Fruit fly (Drosophila melanogaster) whole organism, prepupa: Measurements from ENCODE around the gene CG32189.

Experiments used
- CG10631 ChIP-seq: fragments of 200-800 bp; sonication (Bioruptor generic); optimal IDR thresholded peaks from 2 replicates; lab custom pipeline; 2016; ENCODE audit warnings: missing biosample characterization, missing genetic modification characterization
- CG10669 ChIP-seq: fragments of 200-800 bp; sonication (Bioruptor generic); optimal IDR thresholded peaks from 3 replicates; lab custom pipeline; 2018; ENCODE audit warnings: missing biosample characterization, mild to moderate bottlenecking, missing genetic modification characterization, moderate library complexity
- CG11902 ChIP-seq: fragments of 200-800 bp; sonication (Bioruptor generic); optimal IDR thresholded peaks from 3 replicates; lab custom pipeline; 2016; ENCODE audit warnings: missing biosample characterization, missing genetic modification characterization
- CG15336 ChIP-seq: fragments of 200-800 bp; sonication (Bioruptor generic); IDR thresholded peaks from 2 replicates; pipeline ENCODE4 v1.3.6; 2022; ENCODE audit warnings: missing biosample characterization, missing genetic modification characterization
- CG1621 ChIP-seq: fragments of 200-800 bp; sonication (Bioruptor generic); optimal IDR thresholded peaks from 3 replicates; lab custom pipeline; 2018; ENCODE audit warnings: missing biosample characterization, mild to moderate bottlenecking, missing genetic modification characterization
- CG16779 ChIP-seq: fragments of 200-800 bp; sonication (Bioruptor generic); optimal IDR thresholded peaks from 3 replicates; lab custom pipeline; 2017; ENCODE audit warnings: missing biosample characterization, mild to moderate bottlenecking, missing genetic modification characterization
- CG31627 ChIP-seq: fragments of 200-800 bp; sonication (Bioruptor generic); optimal IDR thresholded peaks from 3 replicates; lab custom pipeline; 2016; ENCODE audit warnings: missing biosample characterization, missing genetic modification characterization
- CG32006 ChIP-seq: fragments of 200-800 bp; sonication (Bioruptor generic); optimal IDR thresholded peaks from 3 replicates; lab custom pipeline; 2017; ENCODE audit warnings: missing biosample characterization, mild to moderate bottlenecking, missing genetic modification characterization
- CG34406 ChIP-seq: fragments of 200-800 bp; sonication (Bioruptor generic); optimal IDR thresholded peaks from 3 replicates; lab custom pipeline; 2016; ENCODE audit warnings: missing biosample characterization, missing genetic modification characterization
- CG3919 ChIP-seq: fragments of 200-800 bp; sonication (Bioruptor generic); optimal IDR thresholded peaks from 3 replicates; lab custom pipeline; 2016; ENCODE audit warnings: missing biosample characterization, missing genetic modification characterization
- CG4318 ChIP-seq: fragments of 200-800 bp; sonication (Bioruptor generic); optimal IDR thresholded peaks from 3 replicates; lab custom pipeline; 2017; ENCODE audit warnings: missing biosample characterization, mild to moderate bottlenecking, missing genetic modification characterization
- CG6163 ChIP-seq: fragments of 200-800 bp; sonication (Bioruptor generic); IDR thresholded peaks from 3 replicates; pipeline ENCODE4 v1.3.6; 2022; ENCODE audit warnings: missing biosample characterization, missing genetic modification characterization
- CG6792 ChIP-seq: fragments of 200-800 bp; sonication (Bioruptor generic); optimal IDR thresholded peaks from 3 replicates; lab custom pipeline; 2016; ENCODE audit warnings: missing biosample characterization, missing genetic modification characterization
- CG6808 ChIP-seq: fragments of 200-800 bp; sonication (Bioruptor generic); optimal IDR thresholded peaks from 3 replicates; lab custom pipeline; 2017; ENCODE audit warnings: missing biosample characterization, missing genetic modification characterization, mild to moderate bottlenecking, moderate library complexity, missing genetic modification reagents
- CG6854 ChIP-seq: fragments of 200-800 bp; sonication (Bioruptor generic); optimal IDR thresholded peaks from 2 replicates; lab custom pipeline; 2017; ENCODE audit warnings: missing biosample characterization, mild to moderate bottlenecking, missing genetic modification characterization
- CG8119 ChIP-seq: fragments of 200-800 bp; sonication (Bioruptor generic); IDR thresholded peaks from 3 replicates; pipeline ENCODE4 v1.3.6; 2022; ENCODE audit warnings: missing biosample characterization, missing genetic modification characterization
- CG8632 ChIP-seq: fragments of 200-800 bp; sonication (Bioruptor generic); optimal IDR thresholded peaks from 3 replicates; lab custom pipeline; 2016; ENCODE audit warnings: missing biosample characterization, missing genetic modification characterization
- Eip78C ChIP-seq: fragments of 200-800 bp; sonication (Bioruptor generic); peaks from one replicate; lab custom pipeline; 2016; ENCODE audit warnings: missing biosample characterization, missing genetic modification characterization
- Eip93F ChIP-seq: fragments of 200-800 bp; sonication (Bioruptor generic); optimal IDR thresholded peaks from 2 replicates; lab custom pipeline; 2016; ENCODE audit warnings: missing biosample characterization, mild to moderate bottlenecking, missing genetic modification characterization
- Ets21C ChIP-seq: fragments of 200-800 bp; sonication (Bioruptor generic); optimal IDR thresholded peaks from 3 replicates; lab custom pipeline; 2016; ENCODE audit warnings: missing biosample characterization, missing genetic modification characterization
- Gug ChIP-seq: fragments of 200-800 bp; sonication (Bioruptor generic); IDR thresholded peaks from 2 replicates; pipeline ENCODE4 v1.3.6; 2022; ENCODE audit warnings: missing biosample characterization, missing genetic modification characterization
- Hr38 ChIP-seq: sonication (Bioruptor generic); optimal IDR thresholded peaks from 2 replicates; lab custom pipeline; 2016; ENCODE audit warnings: missing biosample characterization, missing genetic modification characterization
- Met ChIP-seq: fragments of 200-800 bp; sonication (Bioruptor generic); optimal IDR thresholded peaks from 3 replicates; lab custom pipeline; 2016; ENCODE audit warnings: missing biosample characterization, missing genetic modification characterization
- OdsH ChIP-seq: fragments of 200-800 bp; sonication (Bioruptor generic); optimal IDR thresholded peaks from 3 replicates; lab custom pipeline; 2016; ENCODE audit warnings: missing biosample characterization, missing genetic modification characterization
- Sox102F ChIP-seq: fragments of 200-800 bp; sonication (Bioruptor generic); optimal IDR thresholded peaks from 2 replicates; lab custom pipeline; 2016; ENCODE audit warnings: missing biosample characterization, mild to moderate bottlenecking, missing genetic modification characterization
- Sox14 ChIP-seq: fragments of 200-800 bp; sonication (Bioruptor generic); optimal IDR thresholded peaks from 3 replicates; lab custom pipeline; 2016; ENCODE audit warnings: missing biosample characterization, missing genetic modification characterization
- achi ChIP-seq: fragments of 200-800 bp; sonication (Bioruptor generic); optimal IDR thresholded peaks from 3 replicates; lab custom pipeline; 2016; ENCODE audit warnings: missing biosample characterization, missing genetic modification characterization
- acj6 ChIP-seq: fragments of 200-800 bp; sonication (Bioruptor generic); optimal IDR thresholded peaks from 3 replicates; lab custom pipeline; 2016; ENCODE audit warnings: missing biosample characterization, missing genetic modification characterization
- cyc ChIP-seq: fragments of 200-800 bp; sonication (Bioruptor generic); optimal IDR thresholded peaks from 3 replicates; lab custom pipeline; 2016; ENCODE audit warnings: missing biosample characterization, missing genetic modification characterization
- dac ChIP-seq: fragments of 200-800 bp; sonication (Bioruptor generic); optimal IDR thresholded peaks from 2 replicates; lab custom pipeline; 2017; ENCODE audit warnings: missing biosample characterization, mild to moderate bottlenecking, missing genetic modification characterization
- dsx ChIP-seq: fragments of 200-800 bp; optimal IDR thresholded peaks from 3 replicates; lab custom pipeline; 2019; ENCODE audit warnings: missing biosample characterization, mild to moderate bottlenecking, missing genetic modification characterization, moderate library complexity; ENCODE audit not compliant: poor library complexity, severe bottlenecking
- esn ChIP-seq: fragments of 200-800 bp; sonication (Bioruptor generic); optimal IDR thresholded peaks from 2 replicates; lab custom pipeline; 2016; ENCODE audit warnings: missing biosample characterization, mild to moderate bottlenecking, missing genetic modification characterization, moderate library complexity
- fd59A ChIP-seq: fragments of 200-800 bp; sonication (Bioruptor generic); optimal IDR thresholded peaks from 2 replicates; lab custom pipeline; 2017; ENCODE audit warnings: missing biosample characterization, mild to moderate bottlenecking, missing genetic modification characterization, missing genetic modification reagents
- fkh ChIP-seq: fragments of 200-800 bp; sonication (Bioruptor generic); optimal IDR thresholded peaks from 3 replicates; lab custom pipeline; 2017; ENCODE audit warnings: missing biosample characterization, mild to moderate bottlenecking, missing genetic modification characterization, moderate library complexity
- lz ChIP-seq: fragments of 200-800 bp; sonication (Bioruptor generic); optimal IDR thresholded peaks from 3 replicates; lab custom pipeline; 2016; ENCODE audit warnings: missing biosample characterization, missing genetic modification characterization
- net ChIP-seq: fragments of 200-800 bp; sonication (Bioruptor generic); optimal IDR thresholded peaks from 3 replicates; lab custom pipeline; 2016; ENCODE audit warnings: missing biosample characterization, missing genetic modification characterization
- spab ChIP-seq: fragments of 200-800 bp; sonication (Bioruptor generic); optimal IDR thresholded peaks from 2 replicates; lab custom pipeline; 2017; ENCODE audit warnings: missing biosample characterization, mild to moderate bottlenecking, missing genetic modification characterization, missing genetic modification reagents
- svp ChIP-seq: fragments of 200-800 bp; sonication (Bioruptor generic); peaks from one replicate; lab custom pipeline; 2016; ENCODE audit warnings: missing biosample characterization, missing genetic modification characterization
- topi ChIP-seq: fragments of 200-800 bp; sonication (Bioruptor generic); optimal IDR thresholded peaks from 3 replicates; lab custom pipeline; 2016; ENCODE audit warnings: missing biosample characterization, missing genetic modification characterization
- vri ChIP-seq: fragments of 200-800 bp; sonication (Bioruptor generic); optimal IDR thresholded peaks from 3 replicates; lab custom pipeline; 2016; ENCODE audit warnings: missing biosample characterization, mild to moderate bottlenecking, missing genetic modification characterization

Gene CG32189

dm6 chr3L:17856655-17857479 is 21.9 kb upstream of the CG32189 start, which contains the start of gene CG5535 (continued):
- TF ChIP-seq Sox102F (GFP tag; lab: Kevin White, UChicago) (no peak), CG6854 (GFP tag; lab: Kevin White, UChicago) (no peak), Met (GFP tag; lab: Kevin White, UChicago) (no peak), achi (GFP tag; lab: Kevin White, UChicago) (peak; percentile 78), CG4318 (GFP tag; lab: Kevin White, UChicago) (peak; percentile 88), dsx (GFP tag; lab: Kevin White, UChicago) (peak; percentile 50), Sox14 (GFP tag; lab: Kevin White, UChicago) (peak; percentile 41), CG3919 (GFP tag; lab: Kevin White, UChicago) (peak; percentile 68), fkh (GFP tag; lab: Kevin White, UChicago) (peak; percentile 68)

dm6 chr3L:17849517-17849916 is 14.5 kb upstream of the CG32189 start, which contains the start of gene TrpRS-m:
TSS of gene TrpRS-m (plus strand) at chr3L:17849727.
- no peak for TF ChIP-seq CG16779 (tag; lab: Kevin White, UChicago)
- peak; percentile 9 for TF ChIP-seq Eip93F (GFP tag; lab: Kevin White, UChicago)
- TF ChIP-seq Sox14 (GFP tag; lab: Kevin White, UChicago) = peak; percentile 6
- TF ChIP-seq esn (GFP tag; lab: Kevin White, UChicago) = peak; percentile 6
- peak; percentile 81 for TF ChIP-seq achi (GFP tag; lab: Kevin White, UChicago)
- TF ChIP-seq Eip78C (GFP tag; lab: Kevin White, UChicago) = peak; percentile 32
- TF ChIP-seq CG6808 (GFP tag; lab: Kevin White, UChicago) = no peak
- no peak for TF ChIP-seq Ets21C (GFP tag; lab: Kevin White, UChicago)

dm6 chr3L:17846982-17847355 is 12.0 kb upstream of the CG32189 start:
- TF ChIP-seq CG8119 (GFP tag; lab: Robert Waterston, UW) = no peak
- peak; percentile 87 for TF ChIP-seq vri (GFP tag; lab: Kevin White, UChicago)
- TF ChIP-seq CG4318 (GFP tag; lab: Kevin White, UChicago) = no peak
- no peak for TF ChIP-seq lz (GFP tag; lab: Kevin White, UChicago)
- TF ChIP-seq CG31627 (GFP tag; lab: Kevin White, UChicago) = peak; percentile 0
- TF ChIP-seq spab = no peak
- no peak for TF ChIP-seq dsx (GFP tag; lab: Kevin White, UChicago)
- TF ChIP-seq CG10669 (GFP tag; lab: Kevin White, UChicago) = no peak
- no peak for TF ChIP-seq dac (GFP tag; lab: Kevin White, UChicago)
- no peak for TF ChIP-seq CG34406
- TF ChIP-seq Sox14 (GFP tag; lab: Kevin White, UChicago) = no peak
- peak; percentile 46 for TF ChIP-seq Eip78C (GFP tag; lab: Kevin White, UChicago)
- TF ChIP-seq CG15336 (GFP tag; lab: Robert Waterston, UW) = no peak
- TF ChIP-seq cyc (GFP tag; lab: Kevin White, UChicago) = no peak
- no peak for TF ChIP-seq Hr38 (GFP tag; lab: Kevin White, UChicago)
- TF ChIP-seq esn (GFP tag; lab: Kevin White, UChicago) = peak; percentile 15
- no peak for TF ChIP-seq net
- TF ChIP-seq CG1621 = no peak
- TF ChIP-seq Gug (GFP tag; lab: Robert Waterston, UW) = no peak

dm6 chr3L:17846169-17846981 is 11.4 kb upstream of the CG32189 start, which contains the start of the genes MED19 and CG7430:
TSS of gene MED19 (minus strand) at chr3L:17846501.
TSS of gene CG7430 (plus strand) at chr3L:17846916.
- TF ChIP-seq CG11902 (GFP tag; lab: Kevin White, UChicago) = no peak
- TF ChIP-seq Gug (GFP tag; lab: Robert Waterston, UW) = no peak
- TF ChIP-seq CG6792 = no peak
- TF ChIP-seq cyc (GFP tag; lab: Kevin White, UChicago) = peak; percentile 2
- TF ChIP-seq CG8119 (GFP tag; lab: Robert Waterston, UW) = peak; percentile 33; the same call in 1 of the 3 replicates
- TF ChIP-seq CG10669 (GFP tag; lab: Kevin White, UChicago) = no peak
- TF ChIP-seq CG8632 = peak; percentile 7
- no peak for TF ChIP-seq fd59A (GFP tag; lab: Kevin White, UChicago)
- no peak for TF ChIP-seq Sox102F (GFP tag; lab: Kevin White, UChicago)
- TF ChIP-seq OdsH = no peak
- no peak for TF ChIP-seq Hr38 (GFP tag; lab: Kevin White, UChicago)
- TF ChIP-seq esn (GFP tag; lab: Kevin White, UChicago) = peak; percentile 20
- TF ChIP-seq achi (GFP tag; lab: Kevin White, UChicago) = no peak
- TF ChIP-seq CG6163 (GFP tag; lab: Robert Waterston, UW) = peak; percentile 46; the same call in 1 of the 3 replicates
- no peak for TF ChIP-seq spab
- TF ChIP-seq CG3919 (GFP tag; lab: Kevin White, UChicago) = no peak
- TF ChIP-seq CG34406 = no peak
- TF ChIP-seq svp (GFP tag; lab: Kevin White, UChicago) = peak; percentile 69
- no peak for TF ChIP-seq CG32006 (GFP tag; lab: Kevin White, UChicago)
- no peak for TF ChIP-seq acj6 (GFP tag; lab: Kevin White, UChicago)
- TF ChIP-seq topi = no peak
- no peak for TF ChIP-seq CG10631
